Worm (Caenorhabditis elegans): ENCODE results near the gene gkow-1.

DNA sequence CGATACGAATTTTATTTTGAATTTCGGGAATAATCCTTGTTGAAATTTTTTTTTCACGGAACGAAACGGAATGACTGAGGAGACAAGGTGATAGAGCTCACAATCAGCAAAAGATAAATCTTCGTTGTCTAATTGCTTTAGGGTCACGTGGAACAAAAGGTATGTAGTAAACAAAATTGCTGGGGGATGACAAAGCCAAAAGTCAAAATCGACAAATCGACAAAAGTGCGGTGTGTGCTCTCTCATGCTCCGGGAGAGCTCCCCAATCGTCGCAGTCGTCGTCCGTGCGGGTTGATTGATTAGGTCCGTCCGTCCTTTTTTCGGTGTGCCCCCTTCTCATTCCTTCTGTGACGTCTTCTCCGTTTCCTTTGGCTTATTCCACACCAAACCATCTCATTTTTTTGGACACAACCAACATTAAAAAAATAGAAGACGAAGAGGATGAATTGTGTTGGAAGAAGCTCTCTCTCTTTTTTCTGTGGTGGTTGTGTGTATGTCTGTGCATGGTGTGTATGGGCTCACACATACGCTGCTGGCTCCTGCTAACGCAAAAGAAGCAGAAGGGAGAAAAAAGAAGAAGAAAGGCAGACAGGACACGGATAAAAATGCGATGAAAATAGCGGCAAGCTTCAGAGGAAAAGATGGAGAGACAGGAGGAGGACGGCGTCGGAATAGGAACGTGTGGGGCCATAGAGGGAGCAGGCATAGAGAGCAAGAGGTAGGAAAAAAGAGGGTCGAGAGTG is 16.2 kb upstream of the gkow-1 start:
- no peak for TF ChIP-seq elt-3 (tag; optimal IDR thresholded peaks at IDR 0.05)
- TF ChIP-seq egl-27 (tag; optimal IDR thresholded peaks at IDR 0.05) = no peak
- no peak for TF ChIP-seq nhr-77 (tag; optimal IDR thresholded peaks at IDR 0.05)
- no peak for TF ChIP-seq unc-55 (GFP tag; optimal IDR thresholded peaks at IDR 0.05)
- no peak for TF ChIP-seq ama-1 (optimal IDR thresholded peaks at IDR 0.05)
- no peak for TF ChIP-seq ceh-82 (tag; optimal IDR thresholded peaks at IDR 0.05)
- no peak for TF ChIP-seq nhr-6 (tag; optimal IDR thresholded peaks at IDR 0.05)

All from whole organism, L2 larva.